Fruit fly (Drosophila melanogaster): ENCODE measurements around the gene CG34039.

DNA sequence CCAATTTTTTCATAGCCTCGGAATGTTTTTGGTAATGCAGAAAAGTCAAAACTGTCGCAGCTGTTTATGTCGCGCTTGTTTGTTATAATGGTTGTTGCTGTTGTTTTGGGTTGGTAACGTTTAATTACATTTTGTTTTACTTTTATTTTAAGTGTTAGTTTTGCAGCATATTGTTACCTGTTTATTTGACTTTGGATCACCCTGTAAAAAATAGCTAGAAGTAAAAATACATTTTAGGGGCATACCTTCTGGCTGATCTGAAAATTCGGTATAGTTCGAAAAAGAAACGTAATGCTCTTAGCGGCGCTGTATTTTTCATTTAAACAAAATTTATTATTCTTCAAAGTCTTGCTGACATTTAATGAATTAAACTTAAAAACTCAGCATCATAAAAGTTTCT is 47.8 kb downstream of the CG34039 start:
- no peak for TF ChIP-seq OdsH (GFP tag; optimal IDR thresholded peaks at IDR 0.05)
- no peak for TF ChIP-seq Hr78 (GFP tag; optimal IDR thresholded peaks at IDR 0.05)
- TF ChIP-seq woc (GFP tag; optimal IDR thresholded peaks at IDR 0.05) = no peak
